Fruit fly (Drosophila melanogaster): ENCODE data around the gene CG15210.

The CG15210 gene

dm6 chrX:10825349-10826129 is 13.5 kb upstream of the CG15210 start (continued):
- TF ChIP-seq CG16813 (GFP tag; IDR thresholded peaks at IDR 0.05; ENCODE audit: partially characterized antibody) (peak; percentile 25; the same call in 1 of the 3 replicates), CG8924 (tag; optimal IDR thresholded peaks at IDR 0.05) (peak; percentile 52), NK7.1 (GFP tag; optimal IDR thresholded peaks at IDR 0.05) (no peak), CG12071 (GFP tag; optimal IDR thresholded peaks at IDR 0.05) (no peak), CG4854 (GFP tag; optimal IDR thresholded peaks at IDR 0.05) (no peak), Lim3 (GFP tag; IDR thresholded peaks at IDR 0.05) (no peak), E2f1 (GFP tag; IDR thresholded peaks at IDR 0.05) (peak; percentile 7; the same call in 1 of the 2 replicates), nom (GFP tag; optimal IDR thresholded peaks at IDR 0.05) (no peak), Dp (GFP tag; optimal IDR thresholded peaks at IDR 0.05) (no peak), Adf1 (GFP tag; IDR thresholded peaks at IDR 0.05) (no peak), az2 (GFP tag; optimal IDR thresholded peaks at IDR 0.05) (peak; percentile 35), CG13894 (tag; optimal IDR thresholded peaks at IDR 0.05) (no peak), CG7556 (GFP tag; optimal IDR thresholded peaks at IDR 0.05) (peak; percentile 50), CG34422 (GFP tag; IDR thresholded peaks at IDR 0.05) (no peak), CG11560 (tag; IDR thresholded peaks at IDR 0.05) (no peak), CG17912 (GFP tag; optimal IDR thresholded peaks at IDR 0.05) (no peak), rib (GFP tag; IDR thresholded peaks at IDR 0.05) (no peak), CG31365 (tag; optimal IDR thresholded peaks at IDR 0.05) (no peak), mld (GFP tag; IDR thresholded peaks at IDR 0.05; ENCODE audit: partially characterized antibody) (no peak), CG5953 (GFP tag; IDR thresholded peaks at IDR 0.05) (no peak), Hand (GFP tag; optimal IDR thresholded peaks at IDR 0.05) (no peak), sob (GFP tag; IDR thresholded peaks at IDR 0.05) (no peak), CG7745 (tag; optimal IDR thresholded peaks at IDR 0.05) (no peak), CG10979 (tag; optimal IDR thresholded peaks at IDR 0.05) (peak; percentile 74), dan (GFP tag; IDR thresholded peaks at IDR 0.05) (no peak), knrl (GFP tag; IDR thresholded peaks at IDR 0.05; ENCODE audit: partially characterized antibody) (no peak), fd64A (GFP tag; optimal IDR thresholded peaks at IDR 0.05) (no peak), CG34224 (GFP tag; IDR thresholded peaks at IDR 0.05; ENCODE audit: partially characterized antibody) (no peak), twi (tag; optimal IDR thresholded peaks at IDR 0.05) (no peak), Elba2 (GFP tag; optimal IDR thresholded peaks at IDR 0.05) (no peak), Dfd (GFP tag; optimal IDR thresholded peaks at IDR 0.05) (no peak), CG14710 (tag; optimal IDR thresholded peaks at IDR 0.05) (peak; percentile 36), CG3281 (GFP tag; optimal IDR thresholded peaks at IDR 0.05) (no peak), Oaz (GFP tag; IDR thresholded peaks at IDR 0.05) (no peak), ranshi (GFP tag; IDR thresholded peaks at IDR 0.05) (0 out of 2 replicates have a peak, but pooled peaks have one; percentile 14), CG17568 (GFP tag; optimal IDR thresholded peaks at IDR 0.05) (no peak), BtbVII (GFP tag; optimal IDR thresholded peaks at IDR 0.05) (no peak), dati (GFP tag; IDR thresholded peaks at IDR 0.05) (no peak), tna (GFP tag; IDR thresholded peaks at IDR 0.05; ENCODE audit: partially characterized antibody) (no peak), stc (GFP tag; IDR thresholded peaks at IDR 0.05) (no peak), amos (GFP tag; IDR thresholded peaks at IDR 0.05; ENCODE audit: partially characterized antibody) (no peak), Hey (tag; optimal IDR thresholded peaks at IDR 0.05) (no peak), tup (GFP tag; optimal IDR thresholded peaks at IDR 0.05) (no peak), Scr (GFP tag; IDR thresholded peaks at IDR 0.05; ENCODE audit: partially characterized antibody) (no peak), fd102C (GFP tag; optimal IDR thresholded peaks at IDR 0.05) (no peak), croc (GFP tag; conservative IDR thresholded peaks at IDR 0.05) (no peak), CG2120 (GFP tag; optimal IDR thresholded peaks at IDR 0.05) (peak; percentile 7), disco-r (GFP tag; optimal IDR thresholded peaks at IDR 0.05) (no peak), CHES-1-like (GFP tag; optimal IDR thresholded peaks at IDR 0.05) (no peak)

All from whole organism, embryonic.